Worm (Caenorhabditis elegans) whole organism, L4 larva: ENCODE measurements around the gene F42A10.5.
A peak's percentile ranks its signal among the peaks of the same experiment; 100 is the strongest.

Experiments used
- F44E2.7 ChIP-seq: fragments of 200-800 bp; sonication (Bioruptor generic); IDR thresholded peaks from 2 replicates; pipeline ENCODE4 v2.1.2; 2022; ENCODE audit warnings: missing genetic modification characterization, missing compliant biosample characterization
- F49E8.2 ChIP-seq: sonication (generic microtip); optimal IDR thresholded peaks from 2 replicates; lab custom pipeline; 2016; ENCODE audit warnings: missing compliant biosample characterization, mild to moderate bottlenecking, missing genetic modification characterization, borderline replicate concordance
- T26A8.4 ChIP-seq: fragments of 200-800 bp; sonication (Bioruptor generic); IDR thresholded peaks from 2 replicates; pipeline ENCODE4 v1.3.6; 2022; ENCODE audit warnings: missing genetic modification characterization, missing compliant biosample characterization
- Y48G9A.11 ChIP-seq: fragments of 200-800 bp; sonication (Bioruptor generic); IDR thresholded peaks from 2 replicates; pipeline ENCODE4 v1.3.6; 2022; ENCODE audit warnings: missing genetic modification reagents, missing genetic modification characterization, missing compliant biosample characterization
- Y5F2A.4 ChIP-seq: fragments of 200-800 bp; sonication (Bioruptor generic); optimal IDR thresholded peaks from 2 replicates; lab custom pipeline; 2018; ENCODE audit warnings: mild to moderate bottlenecking, missing genetic modification characterization, missing compliant biosample characterization
- Y75B8A.6 ChIP-seq: fragments of 200-800 bp; sonication (Bioruptor generic); IDR thresholded peaks from 2 replicates; pipeline ENCODE4 v1.3.6; 2022; ENCODE audit warnings: missing genetic modification reagents, missing genetic modification characterization, missing compliant biosample characterization
- ZK546.5 ChIP-seq, 2 experiments: sonication (generic microtip); optimal IDR thresholded peaks; 2 replicates each; lab custom pipeline; 2017; ENCODE audit warnings: missing biosample characterization in 2 of 2, missing genetic modification characterization in 2 of 2
- ama-1 ChIP-seq: fragments of 150-350 bp; optimal IDR thresholded peaks from 2 replicates; lab custom pipeline; 2014; ENCODE audit warnings: inconsistent platforms, mixed read lengths
- arid-1 ChIP-seq: fragments of 200-800 bp; sonication (Bioruptor generic); conservative IDR thresholded peaks from 2 replicates; pipeline ENCODE4 v1.3.6; 2022; ENCODE audit warnings: missing genetic modification reagents, missing genetic modification characterization, missing compliant biosample characterization
- ceh-20 ChIP-seq: fragments of 200-800 bp; sonication (Bioruptor generic); IDR thresholded peaks from 2 replicates; pipeline ENCODE4 v1.3.6; 2022; ENCODE audit warnings: missing genetic modification reagents, missing genetic modification characterization, missing compliant biosample characterization
- ceh-44 ChIP-seq: fragments of 200-800 bp; sonication (Bioruptor generic); IDR thresholded peaks from 2 replicates; pipeline ENCODE4 v1.3.6; 2022; ENCODE audit warnings: missing genetic modification reagents, missing genetic modification characterization, missing compliant biosample characterization
- ceh-62 ChIP-seq: sonication (generic microtip); optimal IDR thresholded peaks from 2 replicates; lab custom pipeline; 2017; ENCODE audit warnings: missing biosample characterization, missing genetic modification characterization
- ceh-82 ChIP-seq: sonication (generic microtip); optimal IDR thresholded peaks from 2 replicates; lab custom pipeline; 2017; ENCODE audit warnings: missing biosample characterization, missing genetic modification characterization
- ctbp-1 ChIP-seq: fragments of 200-800 bp; sonication (Bioruptor generic); IDR thresholded peaks from 2 replicates; pipeline ENCODE4 v1.3.6; 2022; ENCODE audit warnings: missing genetic modification reagents, missing genetic modification characterization, missing compliant biosample characterization
- daf-19 ChIP-seq: fragments of 200-800 bp; sonication (Bioruptor generic); conservative IDR thresholded peaks from 2 replicates; pipeline ENCODE4 v1.3.6; 2022; ENCODE audit warnings: missing genetic modification characterization, missing compliant biosample characterization
- egl-43 ChIP-seq: fragments of 200-800 bp; sonication (Bioruptor generic); IDR thresholded peaks from 2 replicates; pipeline ENCODE4 v1.3.6; 2022; ENCODE audit warnings: missing genetic modification reagents, missing genetic modification characterization, missing compliant biosample characterization
- lim-7 ChIP-seq: fragments of 200-800 bp; sonication (Bioruptor generic); IDR thresholded peaks from 2 replicates; pipeline ENCODE4 v1.3.6; 2022; ENCODE audit warnings: missing genetic modification characterization, missing compliant biosample characterization
- lir-3 ChIP-seq: sonication (generic microtip); optimal IDR thresholded peaks from 2 replicates; lab custom pipeline; 2016; ENCODE audit warnings: mild to moderate bottlenecking, missing genetic modification characterization, missing compliant biosample characterization
- madf-5 ChIP-seq, 2 experiments: fragments of 200-800 bp; sonication (Bioruptor generic); IDR thresholded peaks; 2 replicates each; pipeline ENCODE4 v1.3.6; 2022; ENCODE audit warnings: missing compliant biosample characterization in 2 of 2, missing genetic modification characterization in 2 of 2
- mdt-29 ChIP-seq: fragments of 200-800 bp; sonication (Bioruptor generic); IDR thresholded peaks from 2 replicates; pipeline ENCODE4 v1.3.6; 2022; ENCODE audit warnings: missing genetic modification reagents, missing genetic modification characterization, missing compliant biosample characterization
- mes-2 ChIP-seq: sonication (generic microtip); optimal IDR thresholded peaks from 2 replicates; lab custom pipeline; 2016; ENCODE audit warnings: missing genotype, mild to moderate bottlenecking, missing genetic modification characterization, missing compliant biosample characterization; ENCODE audit not compliant: poor library complexity, severe bottlenecking
- mxl-2 ChIP-seq: fragments of 200-800 bp; sonication (Bioruptor generic); conservative IDR thresholded peaks from 2 replicates; pipeline ENCODE4 v1.3.6; 2022; ENCODE audit warnings: missing genetic modification reagents, missing genetic modification characterization, missing compliant biosample characterization
- mxl-3 ChIP-seq: fragments of 200-800 bp; sonication (Bioruptor generic); optimal IDR thresholded peaks from 2 replicates; lab custom pipeline; 2018; ENCODE audit warnings: mild to moderate bottlenecking, missing genetic modification characterization, missing compliant biosample characterization
- nhr-111 ChIP-seq: fragments of 200-800 bp; sonication (Bioruptor generic); optimal IDR thresholded peaks from 2 replicates; lab custom pipeline; 2018; ENCODE audit warnings: mild to moderate bottlenecking, missing genetic modification characterization, missing compliant biosample characterization
- nhr-28 ChIP-seq: fragments of 150-350 bp; optimal IDR thresholded peaks from 2 replicates; lab custom pipeline; 2014; ENCODE audit warnings: missing biosample characterization, missing genetic modification characterization
- nhr-41 ChIP-seq: fragments of 200-800 bp; sonication (Bioruptor generic); IDR thresholded peaks from 2 replicates; pipeline ENCODE4 v1.3.6; 2022; ENCODE audit warnings: missing genetic modification reagents, missing genetic modification characterization, missing compliant biosample characterization
- nhr-76 ChIP-seq: fragments of 150-350 bp; optimal IDR thresholded peaks from 2 replicates; lab custom pipeline; 2014; ENCODE audit warnings: missing biosample characterization, missing genetic modification characterization
- nhr-77 ChIP-seq: fragments of 150-350 bp; optimal IDR thresholded peaks from 2 replicates; lab custom pipeline; 2014; ENCODE audit warnings: missing biosample characterization, missing genetic modification characterization
- pha-4 ChIP-seq, 2 experiments: fragments of 150-350 bp in 1 of 2; fragments of 200-800 bp in 1 of 2; sonication (Bioruptor generic) in 1 of 2; IDR thresholded peaks in 1 of 2; optimal IDR thresholded peaks in 1 of 2; 2 replicates each; pipeline versions ENCODE4 v1.3.6 to Lab custom; 2014 to 2022; ENCODE audit warnings: missing genetic modification characterization in 2 of 2, missing genetic modification reagents in 2 of 2, missing biosample characterization in 1 of 2, missing compliant biosample characterization in 1 of 2
- saeg-2 ChIP-seq: fragments of 200-800 bp; sonication (Bioruptor generic); IDR thresholded peaks from 2 replicates; pipeline ENCODE4 v1.3.6; 2022; ENCODE audit warnings: missing genetic modification reagents, missing genetic modification characterization, missing compliant biosample characterization
- sdz-12 ChIP-seq: fragments of 200-800 bp; sonication (Bioruptor generic); optimal IDR thresholded peaks from 2 replicates; lab custom pipeline; 2018; ENCODE audit warnings: mild to moderate bottlenecking, missing genetic modification characterization, missing compliant biosample characterization
- snpc-1.2 ChIP-seq: fragments of 200-800 bp; sonication (Bioruptor generic); IDR thresholded peaks from 2 replicates; pipeline ENCODE4 v1.3.6; 2022; ENCODE audit warnings: missing genetic modification reagents, missing genetic modification characterization, missing compliant biosample characterization
- snpc-4 ChIP-seq: fragments of 150-350 bp; optimal IDR thresholded peaks from 2 replicates; lab custom pipeline; 2014; ENCODE audit warnings: missing biosample characterization, missing genetic modification characterization
- spr-3 ChIP-seq: fragments of 200-800 bp; sonication (Bioruptor generic); optimal IDR thresholded peaks from 2 replicates; lab custom pipeline; 2018; ENCODE audit warnings: mild to moderate bottlenecking, missing genetic modification characterization, missing compliant biosample characterization
- tra-1 ChIP-seq: fragments of 200-800 bp; sonication (Bioruptor generic); IDR thresholded peaks from 2 replicates; pipeline ENCODE4 v1.3.6; 2022; ENCODE audit warnings: missing genetic modification reagents, missing genetic modification characterization, missing compliant biosample characterization
- unc-130 ChIP-seq: sonication (generic microtip); optimal IDR thresholded peaks from 2 replicates; lab custom pipeline; 2016; ENCODE audit warnings: missing genetic modification reagents, missing genetic modification characterization, missing compliant biosample characterization
- unc-39 ChIP-seq: sonication (generic microtip); optimal IDR thresholded peaks from 2 replicates; lab custom pipeline; 2017; ENCODE audit warnings: missing biosample characterization, missing genetic modification characterization
- vab-7 ChIP-seq: fragments of 200-800 bp; sonication (Bioruptor generic); IDR thresholded peaks from 2 replicates; pipeline ENCODE4 v1.3.6; 2022; ENCODE audit warnings: missing genetic modification reagents, missing genetic modification characterization, missing compliant biosample characterization
- zag-1 ChIP-seq: fragments of 150-350 bp; optimal IDR thresholded peaks from 2 replicates; lab custom pipeline; 2014; ENCODE audit warnings: missing biosample characterization, missing genetic modification characterization
- zfp-2 ChIP-seq: sonication (generic microtip); optimal IDR thresholded peaks from 2 replicates; lab custom pipeline; 2016; ENCODE audit warnings: mild to moderate bottlenecking, missing genetic modification characterization, missing compliant biosample characterization
- zip-2 ChIP-seq: fragments of 150-350 bp; optimal IDR thresholded peaks from 2 replicates; lab custom pipeline; 2014; ENCODE audit warnings: missing biosample characterization, missing genetic modification characterization

The F42A10.5 gene

DNA sequence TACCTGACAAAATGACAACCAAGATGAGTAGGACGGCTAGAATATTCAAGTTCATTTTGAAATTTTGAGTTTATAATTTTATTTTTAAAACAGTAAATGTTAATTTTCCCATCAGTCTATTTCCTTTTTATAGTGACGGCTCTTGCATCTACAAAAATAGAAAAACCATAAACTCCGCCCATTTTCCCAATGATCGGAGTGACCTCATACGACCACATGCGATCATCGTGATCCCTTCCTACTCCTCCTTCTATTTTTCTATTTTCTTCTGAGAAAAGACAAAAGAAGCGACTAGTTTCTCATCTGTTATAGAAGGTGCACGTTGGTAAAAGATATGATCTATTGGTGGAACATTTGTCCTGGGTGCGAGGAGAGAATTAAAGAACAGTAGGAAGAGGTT is 42.2 kb upstream of the F42A10.5 start, which contains the start of gene C23G10.11:
TSS of gene C23G10.11 (minus strand) at position 101 of the 400 bp plus-strand sequence.
- no peak for TF ChIP-seq pha-4 (GFP tag; IDR thresholded peaks at IDR 0.05; lab: Robert Waterston, UW)
- no peak for TF ChIP-seq pha-4 (tag; optimal IDR thresholded peaks at IDR 0.05; lab: Kevin White, UChicago)
- peak; percentile 12 for TF ChIP-seq nhr-28 (tag; lab: Kevin White, UChicago)

ce11 chrIII:6213915-6214314 is 40.6 kb upstream of the F42A10.5 start, which contains the start of gene C23G10.10:
TSS of gene C23G10.10 (minus strand) at chrIII:6214015.
- TF ChIP-seq saeg-2 (GFP tag; lab: Robert Waterston, UW) (no peak), unc-39 (tag; lab: Kevin White, UChicago) (no peak), ceh-44 (GFP tag; lab: Robert Waterston, UW) (no peak), ZK546.5 (tag; optimal IDR thresholded peaks at IDR 0.05; lab: Kevin White, UChicago) (no peak), ceh-20 (no peak), Y75B8A.6 (GFP tag; lab: Robert Waterston, UW) (no peak), sdz-12 (GFP tag; lab: Kevin White, UChicago) (no peak)

DNA sequence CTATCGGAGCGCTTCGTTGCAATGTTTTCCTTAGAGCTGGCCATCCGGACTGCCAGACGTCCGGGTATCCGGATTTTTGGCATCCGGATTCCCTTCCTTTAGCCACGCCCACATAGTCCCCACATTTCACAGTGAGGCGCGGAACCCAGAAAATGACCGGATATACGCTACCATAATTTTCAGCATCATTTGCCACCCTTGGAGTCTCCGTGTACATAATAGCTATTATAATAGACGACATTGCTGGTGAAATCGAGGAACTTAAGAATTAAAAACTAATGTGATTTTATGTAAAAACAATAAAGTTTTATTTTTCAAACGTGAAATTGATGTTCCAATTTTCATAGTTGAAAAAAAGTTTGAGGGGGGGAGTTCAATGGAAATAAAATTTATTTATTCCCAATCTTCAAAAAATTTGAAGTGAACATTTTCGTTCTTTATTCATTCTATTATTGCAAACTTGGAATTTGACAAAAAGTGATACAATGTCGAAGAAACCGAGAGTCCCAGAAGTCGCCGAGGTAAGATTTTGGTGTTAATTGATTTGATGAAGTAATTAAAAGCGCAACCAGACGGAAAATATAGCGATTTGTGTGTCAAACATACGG is 37.0 kb upstream of the F42A10.5 start:
- no peak for TF ChIP-seq zfp-2
- TF ChIP-seq vab-7 (GFP tag; lab: Robert Waterston, UW) = no peak
- TF ChIP-seq lir-3 (tag; lab: Kevin White, UChicago) = no peak
- TF ChIP-seq unc-130 (GFP tag; lab: Kevin White, UChicago) = peak; percentile 4
- 0 out of 2 replicates have a peak, but pooled peaks have one; percentile 33 for TF ChIP-seq mdt-29
- TF ChIP-seq Y48G9A.11 (GFP tag; lab: Robert Waterston, UW) = no peak
- no peak for TF ChIP-seq spr-3 (GFP tag; lab: Kevin White, UChicago)
- no peak for TF ChIP-seq ceh-82 (tag; lab: Kevin White, UChicago)
- no peak for TF ChIP-seq arid-1 (GFP tag; lab: Robert Waterston, UW)
- peak; percentile 13 for TF ChIP-seq snpc-4 (tag; lab: Kevin White, UChicago)
- no peak for TF ChIP-seq madf-5 (GFP tag; IDR thresholded peaks at IDR 0.05; lab: Robert Waterston, UW)
- no peak for TF ChIP-seq Y75B8A.6 (GFP tag; lab: Robert Waterston, UW)
- TF ChIP-seq F49E8.2 (tag; lab: Kevin White, UChicago) = peak; percentile 79

DNA sequence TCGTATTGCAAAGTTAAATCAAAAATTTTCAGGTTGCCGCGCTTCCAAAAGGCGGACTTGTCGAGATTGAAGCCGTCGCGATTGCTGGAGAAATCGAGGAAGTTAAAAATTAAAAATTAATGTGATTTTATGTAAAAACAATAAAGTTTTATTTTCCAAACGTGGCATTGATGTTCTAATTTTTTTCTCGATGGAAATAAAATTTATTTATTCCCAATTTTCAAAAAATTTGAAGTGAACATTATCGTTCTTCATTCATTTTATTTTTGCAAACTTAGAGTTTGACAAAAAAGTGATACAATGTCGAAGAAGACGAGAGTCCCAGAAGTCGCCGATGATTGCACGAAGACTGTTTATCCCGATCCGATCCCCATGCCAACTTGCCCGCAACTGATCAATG is 35.7 kb upstream of the F42A10.5 start, which contains the start of gene C23G10.1:
TSS of gene C23G10.1 (plus strand) at position 301 of the 400 bp plus-strand sequence.
- TF ChIP-seq snpc-4 (tag; lab: Kevin White, UChicago) (no peak), snpc-1.2 (GFP tag; lab: Robert Waterston, UW) (no peak), Y5F2A.4 (no peak), lir-3 (tag; lab: Kevin White, UChicago) (no peak), spr-3 (GFP tag; lab: Kevin White, UChicago) (no peak), daf-19 (GFP tag; lab: Robert Waterston, UW) (no peak), zip-2 (tag; lab: Kevin White, UChicago) (no peak), ctbp-1 (GFP tag; lab: Robert Waterston, UW) (no peak)

ce11 chrIII:6207881-6208280 is 34.6 kb upstream of the F42A10.5 start, which contains the start of gene C23G10.2:
TSS of gene C23G10.2 (plus strand) at chrIII:6208064.
- TF ChIP-seq tra-1 (GFP tag; lab: Robert Waterston, UW) (no peak), ctbp-1 (GFP tag; lab: Robert Waterston, UW) (0 out of 2 replicates have a peak, but pooled peaks have one; percentile 39), Y75B8A.6 (GFP tag; lab: Robert Waterston, UW) (0 out of 2 replicates have a peak, but pooled peaks have one; percentile 25), mxl-2 (GFP tag; lab: Robert Waterston, UW) (no peak), lim-7 (GFP tag; lab: Robert Waterston, UW) (no peak), nhr-41 (0 out of 2 replicates have a peak, but pooled peaks have one; percentile 13), ceh-20 (no peak), T26A8.4 (GFP tag; lab: Robert Waterston, UW) (0 out of 2 replicates have a peak, but pooled peaks have one; percentile 7), egl-43 (GFP tag; lab: Robert Waterston, UW) (0 out of 2 replicates have a peak, but pooled peaks have one; percentile 42), zag-1 (tag; lab: Kevin White, UChicago) (no peak), nhr-28 (tag; lab: Kevin White, UChicago) (peak; percentile 20), F44E2.7 (GFP tag; lab: Robert Waterston, UW) (0 out of 2 replicates have a peak, but pooled peaks have one; percentile 7), nhr-77 (tag; lab: Kevin White, UChicago) (no peak), mes-2 (peak; percentile 24), nhr-111 (GFP tag; lab: Kevin White, UChicago) (no peak), ceh-62 (tag; lab: Kevin White, UChicago) (no peak), unc-130 (GFP tag; lab: Kevin White, UChicago) (no peak), lir-3 (tag; lab: Kevin White, UChicago) (no peak), nhr-76 (tag; lab: Kevin White, UChicago) (no peak), ama-1 (peak; percentile 78), mxl-3 (GFP tag; lab: Kevin White, UChicago) (peak; percentile 24)
